Fruit fly (Drosophila melanogaster) whole organism, embryonic: Measurements from ENCODE around the gene mask.

Experiments used
- Aef1 ChIP-seq: fragments of 200-800 bp; sonication (Bioruptor generic); IDR thresholded peaks from 3 replicates; pipeline ENCODE4 v1.3.6; 2022; ENCODE audit warnings: missing biosample characterization, missing genetic modification characterization
- BtbVII ChIP-seq: fragments of 200-800 bp; sonication (Bioruptor generic); optimal IDR thresholded peaks from 3 replicates; lab custom pipeline; 2017; ENCODE audit warnings: missing biosample characterization, mild to moderate bottlenecking, missing genetic modification characterization
- C15 ChIP-seq: fragments of 200-800 bp; sonication (Bioruptor generic); IDR thresholded peaks from 3 replicates; pipeline ENCODE4 v1.3.6; 2022; ENCODE audit warnings: missing biosample characterization, missing genetic modification characterization
- CG10267 ChIP-seq: fragments of 200-800 bp; sonication (Bioruptor generic); optimal IDR thresholded peaks from 2 replicates; lab custom pipeline; 2018; ENCODE audit warnings: missing biosample characterization, mild to moderate bottlenecking, missing genetic modification characterization, moderate library complexity
- CG11695 ChIP-seq: fragments of 200-800 bp; sonication (Bioruptor generic); IDR thresholded peaks from 3 replicates; pipeline ENCODE4 v1.3.6; 2022; ENCODE audit warnings: missing biosample characterization, missing genetic modification characterization
- CG13296 ChIP-seq: fragments of 200-800 bp; sonication (Bioruptor generic); optimal IDR thresholded peaks from 3 replicates; lab custom pipeline; 2018; ENCODE audit warnings: missing biosample characterization, mild to moderate bottlenecking, missing genetic modification characterization
- CG13775 ChIP-seq: fragments of 200-800 bp; sonication (Bioruptor generic); optimal IDR thresholded peaks from 3 replicates; lab custom pipeline; 2017; ENCODE audit warnings: missing biosample characterization, mild to moderate bottlenecking, missing genetic modification characterization
- CG15073 ChIP-seq: fragments of 200-800 bp; sonication (Bioruptor generic); optimal IDR thresholded peaks from 2 replicates; lab custom pipeline; 2016; ENCODE audit warnings: missing biosample characterization, missing genetic modification characterization
- CG15514 ChIP-seq: fragments of 200-800 bp; sonication (Bioruptor generic); optimal IDR thresholded peaks from 3 replicates; lab custom pipeline; 2017; ENCODE audit warnings: missing biosample characterization, missing genetic modification characterization, mild to moderate bottlenecking, moderate library complexity, missing genetic modification reagents
- CG1647 ChIP-seq: fragments of 200-800 bp; sonication (Bioruptor generic); optimal IDR thresholded peaks from 3 replicates; lab custom pipeline; 2016; ENCODE audit warnings: missing biosample characterization, missing genetic modification characterization
- CG17359 ChIP-seq: fragments of 200-800 bp; sonication (Bioruptor generic); optimal IDR thresholded peaks from 3 replicates; lab custom pipeline; 2018; ENCODE audit warnings: missing biosample characterization, mild to moderate bottlenecking, missing genetic modification characterization, moderate library complexity
- CG1832 ChIP-seq: fragments of 200-800 bp; sonication (Bioruptor generic); optimal IDR thresholded peaks from 2 replicates; lab custom pipeline; 2017; ENCODE audit warnings: missing biosample characterization, mild to moderate bottlenecking, missing genetic modification characterization, inconsistent platforms
- CG2202 ChIP-seq: fragments of 200-800 bp; sonication (Bioruptor generic); optimal IDR thresholded peaks from 2 replicates; lab custom pipeline; 2018; ENCODE audit warnings: missing biosample characterization, mild to moderate bottlenecking, missing genetic modification characterization
- CG32532 ChIP-seq: fragments of 200-800 bp; sonication (Bioruptor generic); IDR thresholded peaks from 2 replicates; pipeline ENCODE4 v1.3.6; 2022; ENCODE audit warnings: missing biosample characterization, missing genetic modification characterization
- CG32772 ChIP-seq: fragments of 200-800 bp; sonication (Bioruptor generic); IDR thresholded peaks from 2 replicates; pipeline ENCODE4 v1.3.6; 2022; ENCODE audit warnings: missing biosample characterization, missing genetic modification characterization
- CG3726 ChIP-seq: fragments of 200-800 bp; sonication (Bioruptor generic); IDR thresholded peaks from 3 replicates; pipeline ENCODE4, ENCODE4 v1.3.6; 2022; ENCODE audit warnings: missing biosample characterization, missing genetic modification characterization
- CG4282 ChIP-seq: fragments of 200-800 bp; sonication (Bioruptor generic); optimal IDR thresholded peaks from 2 replicates; lab custom pipeline; 2016; ENCODE audit warnings: missing biosample characterization, missing genetic modification characterization
- CG4360 ChIP-seq: fragments of 200-800 bp; sonication (Bioruptor generic); IDR thresholded peaks from 2 replicates; pipeline ENCODE4 v1.3.6; 2022; ENCODE audit warnings: missing biosample characterization, missing genetic modification characterization
- CG4404 ChIP-seq: fragments of 200-800 bp; sonication (Bioruptor generic); IDR thresholded peaks from 2 replicates; pipeline ENCODE4 v1.3.6; 2022; ENCODE audit warnings: missing biosample characterization, missing genetic modification characterization
- CG6175 ChIP-seq: fragments of 200-800 bp; sonication (Bioruptor generic); IDR thresholded peaks from 3 replicates; pipeline ENCODE4 v1.3.6; 2022; ENCODE audit warnings: missing biosample characterization, missing genetic modification characterization
- CG6254 ChIP-seq: fragments of 200-800 bp; sonication (Bioruptor generic); optimal IDR thresholded peaks from 3 replicates; lab custom pipeline; 2017; ENCODE audit warnings: mild to moderate bottlenecking, missing biosample characterization, missing genetic modification reagents, missing genetic modification characterization
- CG6813 ChIP-seq: fragments of 200-800 bp; sonication (Bioruptor generic); optimal IDR thresholded peaks from 2 replicates; lab custom pipeline; 2017; ENCODE audit warnings: missing biosample characterization, missing genetic modification characterization, mild to moderate bottlenecking, moderate library complexity, missing genetic modification reagents
- CG7839 ChIP-seq: fragments of 200-800 bp; sonication (Bioruptor generic); optimal IDR thresholded peaks from 3 replicates; lab custom pipeline; 2018; ENCODE audit warnings: missing biosample characterization, mild to moderate bottlenecking, missing genetic modification characterization, moderate library complexity
- CG7987 ChIP-seq: fragments of 200-800 bp; sonication (Bioruptor generic); optimal IDR thresholded peaks from 2 replicates; lab custom pipeline; 2018; ENCODE audit warnings: missing biosample characterization, mild to moderate bottlenecking, missing genetic modification characterization, moderate library complexity
- CG8089 ChIP-seq: fragments of 200-800 bp; sonication (Bioruptor generic); optimal IDR thresholded peaks from 3 replicates; lab custom pipeline; 2016; ENCODE audit warnings: missing biosample characterization, missing genetic modification characterization
- CG8359 ChIP-seq: fragments of 200-800 bp; sonication (Bioruptor generic); optimal IDR thresholded peaks from 2 replicates; lab custom pipeline; 2017; ENCODE audit warnings: missing biosample characterization, mild to moderate bottlenecking, missing genetic modification characterization, borderline replicate concordance
- CG8765 ChIP-seq: fragments of 200-800 bp; sonication (Bioruptor generic); IDR thresholded peaks from 2 replicates; pipeline ENCODE4 v1.3.6; 2022; ENCODE audit warnings: missing biosample characterization, missing genetic modification characterization
- CG9437 ChIP-seq: fragments of 200-800 bp; sonication (Bioruptor generic); optimal IDR thresholded peaks from 2 replicates; lab custom pipeline; 2018; ENCODE audit warnings: missing biosample characterization, mild to moderate bottlenecking, missing genetic modification characterization
- CoRest ChIP-seq: fragments of 200-800 bp; sonication (Bioruptor generic); optimal IDR thresholded peaks from 3 replicates; lab custom pipeline; 2018; ENCODE audit warnings: missing biosample characterization, mild to moderate bottlenecking, missing genetic modification characterization, moderate library complexity
- Dek ChIP-seq: fragments of 200-800 bp; sonication (Bioruptor generic); optimal IDR thresholded peaks from 3 replicates; lab custom pipeline; 2019; ENCODE audit warnings: missing biosample characterization, mild to moderate bottlenecking, missing genetic modification characterization, moderate library complexity
- Dip2 ChIP-seq: fragments of 200-800 bp; sonication (Bioruptor generic); IDR thresholded peaks from 2 replicates; pipeline ENCODE4 v1.3.6; 2022; ENCODE audit warnings: missing biosample characterization, missing genetic modification characterization
- E2f2 ChIP-seq: fragments of 200-800 bp; sonication (Bioruptor generic); IDR thresholded peaks from 2 replicates; pipeline ENCODE4 v1.3.6; 2022; ENCODE audit warnings: missing biosample characterization, missing genetic modification characterization
- Elba2 ChIP-seq: fragments of 200-800 bp; sonication (Bioruptor generic); optimal IDR thresholded peaks from 3 replicates; lab custom pipeline; 2016; ENCODE audit warnings: missing biosample characterization, missing genetic modification characterization
- MBD-R2 ChIP-seq: fragments of 200-800 bp; sonication (Bioruptor generic); IDR thresholded peaks from 2 replicates; pipeline ENCODE4 v1.3.6; 2022; ENCODE audit warnings: missing biosample characterization, missing genetic modification characterization
- Poxn ChIP-seq: fragments of 200-800 bp; sonication (Bioruptor generic); IDR thresholded peaks from 2 replicates; pipeline ENCODE4 v1.3.6; 2022; ENCODE audit warnings: missing biosample characterization, missing genetic modification characterization
- Sox100B ChIP-seq: fragments of 200-800 bp; sonication (Bioruptor generic); optimal IDR thresholded peaks from 3 replicates; lab custom pipeline; 2018; ENCODE audit warnings: missing biosample characterization, mild to moderate bottlenecking, missing genetic modification characterization
- bigmax ChIP-seq: fragments of 200-800 bp; sonication (Bioruptor generic); optimal IDR thresholded peaks from 2 replicates; lab custom pipeline; 2018; ENCODE audit warnings: missing biosample characterization, mild to moderate bottlenecking, missing genetic modification characterization
- danr ChIP-seq: fragments of 200-800 bp; sonication (Bioruptor generic); IDR thresholded peaks from 2 replicates; pipeline ENCODE4 v1.3.6; 2022; ENCODE audit warnings: missing biosample characterization, missing genetic modification characterization
- dimm ChIP-seq: fragments of 200-800 bp; sonication (Bioruptor generic); IDR thresholded peaks from 2 replicates; pipeline ENCODE4 v1.3.6; 2022; ENCODE audit warnings: missing biosample characterization, missing genetic modification characterization
- disco-r ChIP-seq: fragments of 200-800 bp; sonication (Bioruptor generic); optimal IDR thresholded peaks from 2 replicates; lab custom pipeline; 2016; ENCODE audit warnings: missing biosample characterization, missing genetic modification characterization
- dmrt99B ChIP-seq: fragments of 200-800 bp; sonication (Bioruptor generic); optimal IDR thresholded peaks from 2 replicates; lab custom pipeline; 2018; ENCODE audit warnings: missing biosample characterization, mild to moderate bottlenecking, missing genetic modification characterization, moderate library complexity
- gsb-n ChIP-seq: fragments of 200-800 bp; sonication (Bioruptor generic); optimal IDR thresholded peaks from 3 replicates; lab custom pipeline; 2018; ENCODE audit warnings: missing biosample characterization, mild to moderate bottlenecking, missing genetic modification characterization
- insv ChIP-seq, 2 experiments: fragments of 200-800 bp; sonication (Bioruptor generic); optimal IDR thresholded peaks; 3 replicates each; lab custom pipeline; 2016 to 2018; ENCODE audit warnings: missing biosample characterization in 2 of 2, missing genetic modification characterization in 2 of 2
- nmo ChIP-seq: fragments of 200-800 bp; sonication (Bioruptor generic); optimal IDR thresholded peaks from 2 replicates; lab custom pipeline; 2018; ENCODE audit warnings: missing biosample characterization, mild to moderate bottlenecking, missing genetic modification characterization, moderate library complexity
- pnt ChIP-seq: fragments of 200-800 bp; sonication (Bioruptor generic); optimal IDR thresholded peaks from 3 replicates; lab custom pipeline; 2016; ENCODE audit warnings: missing biosample characterization, missing genetic modification characterization
- prd ChIP-seq, 3 experiments: fragments of >200 bp in 2 of 3; fragments of 200-800 bp in 1 of 3; sonication (Bioruptor generic) in 1 of 3; optimal IDR thresholded peaks in 2 of 3; IDR thresholded peaks in 1 of 3; 2 replicates in 2 of 3; 3 replicates in 1 of 3; pipeline versions ENCODE4 v1.3.6 to Lab custom; 2017 to 2022; ENCODE audit warnings: missing biosample characterization in 1 of 3, missing genetic modification characterization in 1 of 3
- psq ChIP-seq: fragments of 200-800 bp; sonication (Bioruptor generic); optimal IDR thresholded peaks from 2 replicates; lab custom pipeline; 2017; ENCODE audit warnings: missing biosample characterization, missing genetic modification characterization
- repo ChIP-seq: fragments of 200-800 bp; sonication (Bioruptor generic); optimal IDR thresholded peaks from 2 replicates; lab custom pipeline; 2016; ENCODE audit warnings: missing biosample characterization, missing genetic modification characterization
- run ChIP-seq: fragments of 200-800 bp; sonication (Bioruptor generic); optimal IDR thresholded peaks from 3 replicates; lab custom pipeline; 2018; ENCODE audit warnings: missing biosample characterization, mild to moderate bottlenecking, missing genetic modification characterization
- usp ChIP-seq: fragments of >200 bp; optimal IDR thresholded peaks from 2 replicates; lab custom pipeline; 2017; ENCODE audit warnings: missing biosample characterization, missing genetic modification characterization
- wdn ChIP-seq: fragments of 200-800 bp; sonication (Bioruptor generic); IDR thresholded peaks from 2 replicates; pipeline ENCODE4 v1.3.6; 2022; ENCODE audit warnings: missing biosample characterization, missing genetic modification characterization
- yki ChIP-seq: fragments of >200 bp; optimal IDR thresholded peaks from 3 replicates; lab custom pipeline; 2018

The mask gene

dm6 chr3R:24298534-24298936 lies 68.2 kb downstream of the mask start (continued):
- peak; percentile 25 for TF ChIP-seq CG7987 (GFP tag; lab: Kevin White, UChicago)
- TF ChIP-seq bigmax (GFP tag; lab: Kevin White, UChicago) = no peak
- TF ChIP-seq CG6813 (GFP tag; lab: Kevin White, UChicago) = peak; percentile 7
- TF ChIP-seq CG1647 (GFP tag; lab: Kevin White, UChicago) = no peak
- no peak for TF ChIP-seq yki (lab: Kevin White, UChicago)
- no peak for TF ChIP-seq CG4282 (GFP tag; lab: Kevin White, UChicago)
- TF ChIP-seq Aef1 (GFP tag; lab: Robert Waterston, UW) = peak; percentile 47; the same call in 1 of the 3 replicates
- TF ChIP-seq prd (optimal IDR thresholded peaks at IDR 0.05; lab: Kevin White, UChicago) = no peak
- TF ChIP-seq prd (GFP tag; IDR thresholded peaks at IDR 0.05; lab: Robert Waterston, UW) = peak; percentile 9; the same call in 1 of the 3 replicates
- no peak for TF ChIP-seq repo (GFP tag; lab: Kevin White, UChicago)
- TF ChIP-seq CG4404 (GFP tag; lab: Robert Waterston, UW) = no peak
- no peak for TF ChIP-seq CG32772 (GFP tag; lab: Robert Waterston, UW)
- TF ChIP-seq C15 (GFP tag; lab: Robert Waterston, UW) = no peak
- TF ChIP-seq BtbVII (GFP tag; lab: Kevin White, UChicago) = peak; percentile 8
- peak; percentile 24 for TF ChIP-seq nmo (GFP tag; lab: Kevin White, UChicago)
- TF ChIP-seq MBD-R2 = no peak
- TF ChIP-seq CG9437 = peak; percentile 32
- TF ChIP-seq CG32532 = no peak
- TF ChIP-seq CG13296 (GFP tag; lab: Kevin White, UChicago) = no peak
- no peak for TF ChIP-seq danr
- TF ChIP-seq Sox100B (GFP tag; lab: Kevin White, UChicago) = peak; percentile 35
- TF ChIP-seq CG15073 (GFP tag; lab: Kevin White, UChicago) = no peak
- TF ChIP-seq run = no peak
- no peak for TF ChIP-seq dimm (GFP tag; lab: Robert Waterston, UW)
- no peak for TF ChIP-seq usp (GFP tag; lab: Kevin White, UChicago)
- no peak for TF ChIP-seq CG1832 (GFP tag; lab: Kevin White, UChicago)
- TF ChIP-seq pnt (GFP tag; lab: Kevin White, UChicago) = no peak
- no peak for TF ChIP-seq psq (GFP tag; lab: Kevin White, UChicago)
- TF ChIP-seq CG15514 (GFP tag; lab: Kevin White, UChicago) = no peak
- TF ChIP-seq Dek (tag; lab: Kevin White, UChicago) = no peak
- TF ChIP-seq CG10267 = peak; percentile 12
- no peak for TF ChIP-seq CG6175 (GFP tag; lab: Robert Waterston, UW)
- TF ChIP-seq CG17359 (tag; lab: Kevin White, UChicago) = peak; percentile 31
- no peak for TF ChIP-seq disco-r (GFP tag; lab: Kevin White, UChicago)
- peak; percentile 21 for TF ChIP-seq CoRest (tag; lab: Kevin White, UChicago)
- TF ChIP-seq CG3726 = no peak
- no peak for TF ChIP-seq CG6254 (GFP tag; lab: Kevin White, UChicago)
- TF ChIP-seq CG13775 = no peak
- TF ChIP-seq Elba2 (GFP tag; lab: Kevin White, UChicago) = no peak
- peak; percentile 16 for TF ChIP-seq CG7839 (tag; lab: Kevin White, UChicago)
- TF ChIP-seq E2f2 (GFP tag; lab: Robert Waterston, UW) = no peak
- no peak for TF ChIP-seq insv (GFP tag; optimal IDR thresholded peaks at IDR 0.05; lab: Kevin White, UChicago)
- TF ChIP-seq CG8089 (GFP tag; lab: Kevin White, UChicago) = no peak
- no peak for TF ChIP-seq CG2202 (tag; lab: Kevin White, UChicago)
- peak; percentile 6 for TF ChIP-seq gsb-n (tag; lab: Kevin White, UChicago)
- no peak for TF ChIP-seq CG8765
- TF ChIP-seq dmrt99B (tag; lab: Kevin White, UChicago) = peak; percentile 24
- no peak for TF ChIP-seq CG8359 (GFP tag; lab: Kevin White, UChicago)
- TF ChIP-seq wdn (GFP tag; lab: Robert Waterston, UW) = no peak
- TF ChIP-seq CG4360 = no peak; the same call in none of the 2 replicates
- TF ChIP-seq CG11695 = 0 out of 3 replicates have a peak, but pooled peaks have one; percentile 22
- no peak for TF ChIP-seq Poxn (GFP tag; lab: Robert Waterston, UW)
- TF ChIP-seq Dip2 = no peak
